Fruit fly (Drosophila melanogaster) whole organism, embryonic: Measurements from ENCODE around the gene fiz.
A peak's percentile ranks its signal among the peaks of the same experiment; 100 is the strongest.

ENCODE experiments used
- Asciz ChIP-seq: fragments of 200-800 bp; sonication (Bioruptor generic); optimal IDR thresholded peaks from 2 replicates; lab custom pipeline; 2017; ENCODE audit warnings: missing biosample characterization, mild to moderate bottlenecking, missing genetic modification characterization, missing genetic modification reagents
- Atf-2 ChIP-seq: fragments of 200-800 bp; sonication (Bioruptor generic); optimal IDR thresholded peaks from 2 replicates; lab custom pipeline; 2016; ENCODE audit warnings: missing biosample characterization, missing genetic modification characterization
- CG11093 ChIP-seq: fragments of 200-800 bp; sonication (Bioruptor generic); IDR thresholded peaks from 3 replicates; pipeline ENCODE4 v1.3.6; 2022; ENCODE audit warnings: missing biosample characterization, missing genetic modification characterization
- CG11504 ChIP-seq: fragments of 200-800 bp; sonication (Bioruptor generic); optimal IDR thresholded peaks from 3 replicates; lab custom pipeline; 2019; ENCODE audit warnings: missing biosample characterization, mild to moderate bottlenecking, missing genetic modification characterization, moderate library complexity
- CG11695 ChIP-seq: fragments of 200-800 bp; sonication (Bioruptor generic); IDR thresholded peaks from 3 replicates; pipeline ENCODE4 v1.3.6; 2022; ENCODE audit warnings: missing biosample characterization, missing genetic modification characterization
- CG12104 ChIP-seq: fragments of 200-800 bp; sonication (Bioruptor generic); optimal IDR thresholded peaks from 3 replicates; lab custom pipeline; 2016; ENCODE audit warnings: missing biosample characterization, missing genetic modification characterization
- CG12769 ChIP-seq: fragments of 200-800 bp; sonication (Bioruptor generic); optimal IDR thresholded peaks from 2 replicates; lab custom pipeline; 2019; ENCODE audit warnings: missing biosample characterization, mild to moderate bottlenecking, missing genetic modification characterization, moderate library complexity
- CG15479 ChIP-seq: fragments of 200-800 bp; sonication (Bioruptor generic); optimal IDR thresholded peaks from 3 replicates; lab custom pipeline; 2019; ENCODE audit warnings: missing biosample characterization, mild to moderate bottlenecking, missing genetic modification characterization, moderate library complexity
- CG1602 ChIP-seq: fragments of 200-800 bp; sonication (Bioruptor generic); optimal IDR thresholded peaks from 3 replicates; lab custom pipeline; 2016; ENCODE audit warnings: missing biosample characterization, missing genetic modification characterization
- CG1647 ChIP-seq: fragments of 200-800 bp; sonication (Bioruptor generic); optimal IDR thresholded peaks from 3 replicates; lab custom pipeline; 2016; ENCODE audit warnings: missing biosample characterization, missing genetic modification characterization
- CG16863 ChIP-seq: fragments of 200-800 bp; sonication (Bioruptor generic); optimal IDR thresholded peaks from 3 replicates; lab custom pipeline; 2016; ENCODE audit warnings: missing biosample characterization, missing genetic modification characterization
- CG17385 ChIP-seq: fragments of 200-800 bp; sonication (Bioruptor generic); optimal IDR thresholded peaks from 3 replicates; lab custom pipeline; 2018; ENCODE audit warnings: missing biosample characterization, mild to moderate bottlenecking, missing genetic modification characterization
- CG18262 ChIP-seq: fragments of 200-800 bp; optimal IDR thresholded peaks from 3 replicates; lab custom pipeline; 2019; ENCODE audit warnings: missing biosample characterization, mild to moderate bottlenecking, missing genetic modification characterization, moderate library complexity
- CG2712 ChIP-seq: fragments of 200-800 bp; optimal IDR thresholded peaks from 3 replicates; lab custom pipeline; 2019; ENCODE audit warnings: missing biosample characterization, mild to moderate bottlenecking, missing genetic modification characterization, moderate library complexity
- CG3065 ChIP-seq: fragments of 200-800 bp; sonication (Bioruptor generic); optimal IDR thresholded peaks from 2 replicates; lab custom pipeline; 2016; ENCODE audit warnings: missing biosample characterization, missing genetic modification characterization
- CG31388 ChIP-seq: fragments of 200-800 bp; sonication (Bioruptor generic); optimal IDR thresholded peaks from 2 replicates; lab custom pipeline; 2016; ENCODE audit warnings: missing biosample characterization, missing genetic modification characterization
- CG33557 ChIP-seq: fragments of 200-800 bp; sonication (Bioruptor generic); optimal IDR thresholded peaks from 2 replicates; lab custom pipeline; 2019; ENCODE audit warnings: missing biosample characterization, mild to moderate bottlenecking, missing genetic modification characterization, moderate library complexity
- CG34224 ChIP-seq: fragments of 200-800 bp; sonication (Bioruptor generic); IDR thresholded peaks from 3 replicates; pipeline ENCODE4 v1.3.6; 2022; ENCODE audit warnings: missing biosample characterization, missing genetic modification characterization; ENCODE audit not compliant: partially characterized antibody
- CG34376 ChIP-seq: fragments of 200-800 bp; sonication (Bioruptor generic); optimal IDR thresholded peaks from 2 replicates; lab custom pipeline; 2018; ENCODE audit warnings: missing biosample characterization, mild to moderate bottlenecking, missing genetic modification characterization
- CG4328 ChIP-seq: fragments of 200-800 bp; sonication (Bioruptor generic); optimal IDR thresholded peaks from 3 replicates; lab custom pipeline; 2017; ENCODE audit warnings: missing biosample characterization, missing genetic modification reagents, missing genetic modification characterization
- CG4404 ChIP-seq: fragments of 200-800 bp; sonication (Bioruptor generic); IDR thresholded peaks from 2 replicates; pipeline ENCODE4 v1.3.6; 2022; ENCODE audit warnings: missing biosample characterization, missing genetic modification characterization
- CG6175 ChIP-seq: fragments of 200-800 bp; sonication (Bioruptor generic); IDR thresholded peaks from 3 replicates; pipeline ENCODE4 v1.3.6; 2022; ENCODE audit warnings: missing biosample characterization, missing genetic modification characterization
- CG6854 ChIP-seq: fragments of 200-800 bp; sonication (Bioruptor generic); optimal IDR thresholded peaks from 3 replicates; lab custom pipeline; 2017; ENCODE audit warnings: missing biosample characterization, mild to moderate bottlenecking, missing genetic modification characterization
- CG7372 ChIP-seq: fragments of 200-800 bp; sonication (Bioruptor generic); IDR thresholded peaks from 2 replicates; pipeline ENCODE4 v1.3.6; 2022; ENCODE audit warnings: missing biosample characterization, missing genetic modification characterization
- CG8944 ChIP-seq: fragments of 200-800 bp; sonication (Bioruptor generic); optimal IDR thresholded peaks from 3 replicates; lab custom pipeline; 2016; ENCODE audit warnings: missing biosample characterization, missing genetic modification characterization
- D19B ChIP-seq: fragments of 200-800 bp; sonication (Bioruptor generic); optimal IDR thresholded peaks from 2 replicates; lab custom pipeline; 2017; ENCODE audit warnings: missing biosample characterization, mild to moderate bottlenecking, missing genetic modification characterization
- Dfd ChIP-seq, 2 experiments: fragments of >200 bp; optimal IDR thresholded peaks; 2 replicates each; lab custom pipeline; 2017; ENCODE audit warnings: missing biosample characterization in 2 of 2, missing genetic modification characterization in 2 of 2
- Hr39 ChIP-seq: fragments of >200 bp; optimal IDR thresholded peaks from 2 replicates; lab custom pipeline; 2017
- MESR4 ChIP-seq: fragments of 200-800 bp; sonication (Bioruptor generic); optimal IDR thresholded peaks from 2 replicates; lab custom pipeline; 2018; ENCODE audit warnings: missing biosample characterization, mild to moderate bottlenecking, missing genetic modification characterization, moderate library complexity
- Med ChIP-seq: fragments of 200-800 bp; sonication (Bioruptor generic); peaks from one replicate; lab custom pipeline; 2016; ENCODE audit warnings: missing biosample characterization, missing genetic modification characterization, mild to moderate bottlenecking, inconsistent platforms, moderate library complexity
- Meics ChIP-seq: fragments of 200-800 bp; sonication (Bioruptor generic); optimal IDR thresholded peaks from 2 replicates; lab custom pipeline; 2017; ENCODE audit warnings: missing biosample characterization, mild to moderate bottlenecking, missing genetic modification characterization
- Nf-YA ChIP-seq: fragments of 200-800 bp; sonication (Bioruptor generic); IDR thresholded peaks from 2 replicates; pipeline ENCODE4 v1.3.6; 2022; ENCODE audit warnings: missing biosample characterization, missing genetic modification characterization
- Opbp ChIP-seq: fragments of 200-800 bp; sonication (Bioruptor generic); IDR thresholded peaks from 3 replicates; pipeline ENCODE4 v1.3.6; 2022; ENCODE audit warnings: missing biosample characterization, missing genetic modification characterization; ENCODE audit not compliant: partially characterized antibody
- Ptx1 ChIP-seq: fragments of 200-800 bp; sonication (Bioruptor generic); IDR thresholded peaks from 2 replicates; pipeline ENCODE4 v1.3.6; 2022; ENCODE audit warnings: missing biosample characterization, missing genetic modification characterization
- Ssrp ChIP-seq: fragments of 200-800 bp; sonication (Bioruptor generic); optimal IDR thresholded peaks from 2 replicates; lab custom pipeline; 2018; ENCODE audit warnings: missing biosample characterization, mild to moderate bottlenecking, missing genetic modification characterization, moderate library complexity
- TFAM ChIP-seq: fragments of 200-800 bp; sonication (Bioruptor generic); optimal IDR thresholded peaks from 2 replicates; lab custom pipeline; 2017; ENCODE audit warnings: missing biosample characterization, missing genetic modification characterization, inconsistent platforms
- dmrt99B ChIP-seq: fragments of 200-800 bp; sonication (Bioruptor generic); optimal IDR thresholded peaks from 2 replicates; lab custom pipeline; 2018; ENCODE audit warnings: missing biosample characterization, mild to moderate bottlenecking, missing genetic modification characterization, moderate library complexity
- eyg ChIP-seq: fragments of 200-800 bp; sonication (Bioruptor generic); optimal IDR thresholded peaks from 3 replicates; lab custom pipeline; 2016; ENCODE audit warnings: missing biosample characterization, missing genetic modification characterization
- grn ChIP-seq: fragments of 200-800 bp; sonication (Bioruptor generic); optimal IDR thresholded peaks from 3 replicates; lab custom pipeline; 2017; ENCODE audit warnings: missing biosample characterization, missing genetic modification characterization
- kni ChIP-seq: fragments of 200-800 bp; sonication (Bioruptor generic); optimal IDR thresholded peaks from 3 replicates; lab custom pipeline; 2017; ENCODE audit warnings: mild to moderate bottlenecking, missing biosample characterization, missing genetic modification reagents, missing genetic modification characterization
- lbe ChIP-seq: fragments of 200-800 bp; sonication (Bioruptor generic); optimal IDR thresholded peaks from 2 replicates; lab custom pipeline; 2016; ENCODE audit warnings: missing biosample characterization, mild to moderate bottlenecking, missing genetic modification characterization
- rib ChIP-seq: fragments of 200-800 bp; sonication (Bioruptor generic); IDR thresholded peaks from 2 replicates; pipeline ENCODE4 v1.3.6; 2022; ENCODE audit warnings: missing biosample characterization, missing genetic modification characterization
- shn ChIP-seq: fragments of 200-800 bp; sonication (Bioruptor generic); optimal IDR thresholded peaks from 3 replicates; lab custom pipeline; 2016; ENCODE audit warnings: missing biosample characterization, missing genetic modification characterization
- sim ChIP-seq: fragments of 200-800 bp; sonication (Bioruptor generic); IDR thresholded peaks from 2 replicates; pipeline ENCODE4 v1.3.6; 2022; ENCODE audit warnings: missing biosample characterization, missing genetic modification characterization
- sr ChIP-seq: fragments of 200-800 bp; sonication (Bioruptor generic); IDR thresholded peaks from 3 replicates; pipeline ENCODE4 v1.3.6; 2022; ENCODE audit warnings: missing biosample characterization, missing genetic modification characterization
- sug ChIP-seq: fragments of 200-800 bp; optimal IDR thresholded peaks from 2 replicates; lab custom pipeline; 2019; ENCODE audit warnings: missing biosample characterization, mild to moderate bottlenecking, missing genetic modification characterization, moderate library complexity
- tna ChIP-seq: fragments of 200-800 bp; sonication (Bioruptor generic); IDR thresholded peaks from 2 replicates; pipeline ENCODE4 v1.3.6; 2022; ENCODE audit warnings: missing biosample characterization, missing genetic modification characterization; ENCODE audit not compliant: partially characterized antibody
- unpg ChIP-seq: fragments of 200-800 bp; sonication (Bioruptor generic); optimal IDR thresholded peaks from 3 replicates; lab custom pipeline; 2018; ENCODE audit warnings: missing biosample characterization, mild to moderate bottlenecking, missing genetic modification characterization, moderate library complexity

fiz gene

DNA sequence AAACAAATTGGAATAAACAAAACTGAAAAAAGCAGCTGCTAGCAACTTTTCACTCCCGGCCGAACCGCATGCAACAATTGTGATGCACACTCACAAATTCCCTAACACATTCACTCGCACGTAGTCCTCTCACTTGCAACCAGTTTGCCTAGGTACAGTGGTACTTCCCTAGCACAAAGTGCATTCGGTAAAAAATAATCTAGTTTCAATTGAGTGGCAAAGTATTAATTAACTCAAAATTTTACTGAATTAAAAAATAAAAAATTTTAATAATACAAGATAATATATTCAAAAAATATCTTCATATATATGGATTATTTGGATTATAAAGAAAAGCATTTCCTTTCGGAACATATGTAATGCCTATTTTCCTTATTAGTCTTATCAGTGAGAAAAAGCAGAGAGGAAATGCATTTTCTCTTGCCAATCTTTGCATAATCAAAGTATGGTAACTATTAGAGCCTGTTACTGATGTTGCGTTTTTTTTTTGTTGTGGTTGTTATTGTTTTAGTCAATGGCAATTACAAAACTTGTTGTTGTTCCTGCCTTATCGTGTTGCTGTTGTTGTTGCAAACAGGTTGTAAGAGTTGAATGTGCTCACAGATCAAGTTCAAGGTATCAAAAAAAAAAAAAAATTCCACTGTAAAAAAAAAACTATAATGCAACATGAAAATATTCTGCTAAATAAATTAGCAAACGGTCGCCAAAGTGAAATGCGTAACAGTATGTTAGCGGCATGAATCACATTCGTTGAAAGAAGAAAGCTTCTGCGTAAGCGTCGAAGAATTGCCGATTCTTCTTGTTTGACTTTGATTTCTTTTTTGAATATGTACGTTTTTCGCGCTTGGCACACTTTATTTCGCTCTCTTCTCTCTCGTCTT is 13.1 kb upstream of the fiz start (continued):
- TF ChIP-seq Asciz (GFP tag; lab: Kevin White, UChicago) (no peak), Med (peak; percentile 53), CG2712 (peak; percentile 18), dmrt99B (peak; percentile 19), CG18262 (tag; lab: Kevin White, UChicago) (peak; percentile 23)
- TF ChIP-seq, all 482 proteins: peak for 18

DNA sequence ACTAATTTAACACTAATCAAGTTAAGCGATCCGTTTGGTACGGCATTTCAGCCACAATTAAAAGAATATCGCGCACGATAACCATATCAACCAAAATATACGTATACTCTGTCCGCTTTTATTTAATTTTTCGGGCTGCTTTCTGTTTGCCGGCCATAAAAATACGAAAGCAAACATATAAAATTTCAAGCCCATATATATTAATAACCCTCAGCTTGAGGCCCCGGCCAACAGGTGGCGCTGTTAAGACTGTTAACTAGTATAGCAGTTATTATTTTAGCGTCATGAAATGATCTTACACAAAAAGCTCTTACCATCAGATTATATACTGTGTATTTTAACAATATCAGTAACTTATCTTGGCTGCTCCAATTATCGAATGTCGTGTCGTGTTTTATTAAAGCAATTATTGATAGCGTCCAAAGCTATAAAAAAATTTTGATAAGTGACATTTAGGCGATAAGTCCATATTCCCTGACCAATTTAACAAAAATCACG is 9.3 kb upstream of the fiz start, which contains the start of gene Eo:
Eo (minus strand) TSS at position 51 of the 498 bp plus-strand sequence.
- TF ChIP-seq CG33557 (GFP tag; lab: Kevin White, UChicago): no peak
- no peak for TF ChIP-seq rib (GFP tag; lab: Robert Waterston, UW)
- no peak for TF ChIP-seq CG1647 (GFP tag; lab: Kevin White, UChicago)
- TF ChIP-seq CG12104 (GFP tag; lab: Kevin White, UChicago): no peak
- no peak for TF ChIP-seq lbe
- no peak for TF ChIP-seq Hr39 (lab: Kevin White, UChicago)
- no peak for TF ChIP-seq shn (GFP tag; lab: Kevin White, UChicago)
- TF ChIP-seq sug: peak; percentile 38
- peak; percentile 16 for TF ChIP-seq unpg (GFP tag; lab: Kevin White, UChicago)
- TF ChIP-seq TFAM (GFP tag; lab: Kevin White, UChicago): no peak
- TF ChIP-seq CG8944 (GFP tag; lab: Kevin White, UChicago): no peak
- no peak for TF ChIP-seq D19B
- TF ChIP-seq CG11695 (GFP tag; lab: Robert Waterston, UW): no peak
- TF ChIP-seq Meics: peak; percentile 8
- TF ChIP-seq CG3065: no peak
- TF ChIP-seq CG6854 (GFP tag; lab: Kevin White, UChicago): no peak
- TF ChIP-seq CG6175 (GFP tag; lab: Robert Waterston, UW): no peak
- no peak for TF ChIP-seq Ptx1 (GFP tag; lab: Robert Waterston, UW)
- no peak for TF ChIP-seq sim (GFP tag; lab: Robert Waterston, UW)
- no peak for TF ChIP-seq MESR4 (GFP tag; lab: Kevin White, UChicago)
- TF ChIP-seq Atf-2 (GFP tag; lab: Kevin White, UChicago): no peak
- no peak for TF ChIP-seq Nf-YA (GFP tag; lab: Robert Waterston, UW)
- no peak for TF ChIP-seq sr (GFP tag; lab: Robert Waterston, UW)
- TF ChIP-seq Opbp (GFP tag; lab: Robert Waterston, UW): no peak
- peak; percentile 53 for TF ChIP-seq grn
- TF ChIP-seq CG17385: no peak
- no peak for TF ChIP-seq CG31388 (GFP tag; lab: Kevin White, UChicago)
- no peak for TF ChIP-seq eyg (GFP tag; lab: Kevin White, UChicago)
- peak; percentile 2 for TF ChIP-seq kni (GFP tag; lab: Kevin White, UChicago)
- no peak for TF ChIP-seq CG34224 (GFP tag; lab: Robert Waterston, UW)
- TF ChIP-seq CG15479: no peak
- TF ChIP-seq CG34376 (GFP tag; lab: Kevin White, UChicago): peak; percentile 70
- no peak for TF ChIP-seq CG11093 (GFP tag; lab: Robert Waterston, UW)
- no peak for TF ChIP-seq CG4328
- TF ChIP-seq CG11504 (tag; lab: Kevin White, UChicago): peak; percentile 27
- TF ChIP-seq Dfd (GFP tag; optimal IDR thresholded peaks at IDR 0.05; lab: Kevin White, UChicago): no peak
- TF ChIP-seq tna: no peak
- no peak for TF ChIP-seq CG4404 (GFP tag; lab: Robert Waterston, UW)
- no peak for TF ChIP-seq CG12769
- TF ChIP-seq CG1602 (GFP tag; lab: Kevin White, UChicago): no peak
- no peak for TF ChIP-seq CG16863 (GFP tag; lab: Kevin White, UChicago)
- TF ChIP-seq Ssrp (tag; lab: Kevin White, UChicago): no peak
- no peak for TF ChIP-seq CG7372
